1 fruit fly cellular context compared by ENCODE assay signal in the genomic region with DNA sequence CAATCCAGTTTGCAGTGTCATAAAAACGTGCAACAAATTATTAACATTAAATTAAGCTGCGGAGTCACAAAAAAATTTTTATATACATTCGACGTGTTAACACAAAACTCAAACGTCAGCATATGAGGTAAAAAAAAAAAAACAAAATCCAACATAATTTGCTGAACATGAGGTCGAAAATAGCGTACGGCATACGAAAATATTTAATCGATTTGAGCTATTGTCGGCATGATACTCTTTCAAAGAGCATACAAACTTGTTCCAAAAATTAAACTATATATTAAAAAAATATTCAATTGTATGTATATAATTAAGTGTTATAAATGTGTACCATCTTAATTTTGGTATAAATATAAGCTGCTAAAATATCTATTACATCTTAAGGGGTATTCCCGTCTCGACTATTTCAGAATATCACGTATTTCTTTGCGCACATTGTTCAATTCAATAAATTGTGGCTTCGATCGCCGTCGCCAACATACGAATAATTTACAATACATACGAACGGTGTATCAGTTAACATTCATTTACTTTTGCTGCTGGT.
TF ChIP-seq lines count a peak whose summit lies in the region.

No protein-coding gene starts in this region.

TF ChIP-seq in whole organism, embryonic, 481 proteins besides CTCF, POLR2A, EP300 and RAD21 (continued from another document and continues in another):
- peak; percentile 80 for TF ChIP-seq gem (tag; optimal IDR thresholded peaks at IDR 0.05; lab: Kevin White, UChicago)
- TF ChIP-seq CG17912 (GFP tag; optimal IDR thresholded peaks at IDR 0.05; lab: Kevin White, UChicago), result no peak
- peak; percentile 42 for TF ChIP-seq CG10209 (GFP tag; optimal IDR thresholded peaks at IDR 0.05; lab: Kevin White, UChicago)
- TF ChIP-seq CG18011 (GFP tag; optimal IDR thresholded peaks at IDR 0.05; lab: Kevin White, UChicago), result no peak
- TF ChIP-seq CG14050 (GFP tag; IDR thresholded peaks at IDR 0.05; lab: Robert Waterston, UW), result 0 out of 3 replicates have a peak, but pooled peaks have one; percentile 20
- TF ChIP-seq ac (GFP tag; optimal IDR thresholded peaks at IDR 0.05; lab: Kevin White, UChicago), result no peak
- TF ChIP-seq CG15073 (GFP tag; optimal IDR thresholded peaks at IDR 0.05; lab: Kevin White, UChicago), result no peak
- TF ChIP-seq sqz (GFP tag; optimal IDR thresholded peaks at IDR 0.05; lab: Kevin White, UChicago), result no peak
- no peak for TF ChIP-seq CG1024 (GFP tag; IDR thresholded peaks at IDR 0.05; lab: Robert Waterston, UW)
- no peak for TF ChIP-seq Bteb2 (GFP tag; optimal IDR thresholded peaks at IDR 0.05; lab: Kevin White, UChicago)
- peak; percentile 39 for TF ChIP-seq ind (GFP tag; optimal IDR thresholded peaks at IDR 0.05; lab: Kevin White, UChicago)
- TF ChIP-seq CG10979 (tag; optimal IDR thresholded peaks at IDR 0.05; lab: Kevin White, UChicago), result peak; percentile 18
- peak; percentile 57 for TF ChIP-seq Oli (tag; optimal IDR thresholded peaks at IDR 0.05; lab: Kevin White, UChicago)
- peak; percentile 34; the same call in 1 of the 2 replicates for TF ChIP-seq HLH3B (GFP tag; IDR thresholded peaks at IDR 0.05; lab: Robert Waterston, UW)
- TF ChIP-seq lmd (GFP tag; IDR thresholded peaks at IDR 0.05; lab: Robert Waterston, UW), result peak; percentile 63
- TF ChIP-seq tin (GFP tag; optimal IDR thresholded peaks at IDR 0.05; lab: Kevin White, UChicago), result no peak
- no peak for TF ChIP-seq CG14860 (GFP tag; IDR thresholded peaks at IDR 0.05; lab: Robert Waterston, UW; ENCODE audit: partially characterized antibody)
- TF ChIP-seq gce (GFP tag; IDR thresholded peaks at IDR 0.05; lab: Robert Waterston, UW), result no peak
- TF ChIP-seq CG43689 (GFP tag; IDR thresholded peaks at IDR 0.05; lab: Robert Waterston, UW), result 0 out of 2 replicates have a peak, but pooled peaks have one; percentile 13
- TF ChIP-seq CG10267 (tag; optimal IDR thresholded peaks at IDR 0.05; lab: Kevin White, UChicago), result peak; percentile 37
- no peak for TF ChIP-seq CG6813 (GFP tag; optimal IDR thresholded peaks at IDR 0.05; lab: Kevin White, UChicago)
- TF ChIP-seq CG6683 (GFP tag; optimal IDR thresholded peaks at IDR 0.05; lab: Kevin White, UChicago), result no peak
- peak; percentile 65 for TF ChIP-seq CG31441 (GFP tag; IDR thresholded peaks at IDR 0.05; lab: Robert Waterston, UW)
- peak; percentile 71 for TF ChIP-seq unpg (GFP tag; optimal IDR thresholded peaks at IDR 0.05; lab: Kevin White, UChicago)
- TF ChIP-seq CG1647 (GFP tag; optimal IDR thresholded peaks at IDR 0.05; lab: Kevin White, UChicago), result no peak
- 0 out of 2 replicates have a peak, but pooled peaks have one; percentile 32 for TF ChIP-seq CG11696 (GFP tag; IDR thresholded peaks at IDR 0.05; lab: Robert Waterston, UW)
- TF ChIP-seq CG4360 (GFP tag; IDR thresholded peaks at IDR 0.05; lab: Robert Waterston, UW), result no peak
- peak; percentile 61 for TF ChIP-seq CG8924 (tag; optimal IDR thresholded peaks at IDR 0.05; lab: Kevin White, UChicago)
- 0 out of 2 replicates have a peak, but pooled peaks have one; percentile 22 for TF ChIP-seq CG7372 (GFP tag; IDR thresholded peaks at IDR 0.05; lab: Robert Waterston, UW)
- no peak for TF ChIP-seq Mrtf (GFP tag; IDR thresholded peaks at IDR 0.05; lab: Robert Waterston, UW)
- 0 out of 2 replicates have a peak, but pooled peaks have one; percentile 11 for TF ChIP-seq gsb (GFP tag; IDR thresholded peaks at IDR 0.05; lab: Robert Waterston, UW)
- TF ChIP-seq CG9727 (GFP tag; optimal IDR thresholded peaks at IDR 0.05; lab: Kevin White, UChicago), result peak; percentile 15
- TF ChIP-seq Lim3 (GFP tag; IDR thresholded peaks at IDR 0.05; lab: Robert Waterston, UW), result peak; percentile 41; the same call in 1 of the 2 replicates
- peak; percentile 64; the same call in 1 of the 2 replicates for TF ChIP-seq CG32532 (GFP tag; IDR thresholded peaks at IDR 0.05; lab: Robert Waterston, UW)
- no peak for TF ChIP-seq CG4854 (GFP tag; optimal IDR thresholded peaks at IDR 0.05; lab: Kevin White, UChicago)
- no peak for TF ChIP-seq CG8359 (GFP tag; optimal IDR thresholded peaks at IDR 0.05; lab: Kevin White, UChicago; ENCODE audit: borderline replicate concordance)
- TF ChIP-seq NC2α (GFP tag; optimal IDR thresholded peaks at IDR 0.05; lab: Kevin White, UChicago), result no peak
- TF ChIP-seq Dek (tag; optimal IDR thresholded peaks at IDR 0.05; lab: Kevin White, UChicago), result peak; percentile 43
- TF ChIP-seq CG3281 (GFP tag; optimal IDR thresholded peaks at IDR 0.05; lab: Kevin White, UChicago), result peak; percentile 17
- no peak for TF ChIP-seq Max (GFP tag; optimal IDR thresholded peaks at IDR 0.05; lab: Kevin White, UChicago)
- no peak for TF ChIP-seq Dip3 (GFP tag; optimal IDR thresholded peaks at IDR 0.05; lab: Kevin White, UChicago)
- no peak for TF ChIP-seq CG33557 (GFP tag; optimal IDR thresholded peaks at IDR 0.05; lab: Kevin White, UChicago)
- peak; percentile 43 for TF ChIP-seq E2f1 (GFP tag; IDR thresholded peaks at IDR 0.05; lab: Robert Waterston, UW)
- TF ChIP-seq Rfx (GFP tag; IDR thresholded peaks at IDR 0.05; lab: Robert Waterston, UW), result peak; percentile 75
- TF ChIP-seq gt (GFP tag; IDR thresholded peaks at IDR 0.05; lab: Robert Waterston, UW), result no peak
- TF ChIP-seq CG11504 (tag; optimal IDR thresholded peaks at IDR 0.05; lab: Kevin White, UChicago), result peak; percentile 76
- peak; percentile 8 for TF ChIP-seq CG12155 (GFP tag; optimal IDR thresholded peaks at IDR 0.05; lab: Kevin White, UChicago)
- TF ChIP-seq bcd (GFP tag; optimal IDR thresholded peaks at IDR 0.05; lab: Kevin White, UChicago), result peak; percentile 34
- TF ChIP-seq dysf (GFP tag; IDR thresholded peaks at IDR 0.05; lab: Robert Waterston, UW), result peak; percentile 75
- peak; percentile 59 for TF ChIP-seq CG13424 (tag; optimal IDR thresholded peaks at IDR 0.05; lab: Kevin White, UChicago)
- TF ChIP-seq CG9817 (tag; optimal IDR thresholded peaks at IDR 0.05; lab: Kevin White, UChicago), result peak; percentile 25
- peak; percentile 28; the same call in 1 of the 2 replicates for TF ChIP-seq ttk (GFP tag; IDR thresholded peaks at IDR 0.05; lab: Robert Waterston, UW)
- 0 out of 2 replicates have a peak, but pooled peaks have one; percentile 23 for TF ChIP-seq ssp (GFP tag; IDR thresholded peaks at IDR 0.05; lab: Robert Waterston, UW)
- peak; percentile 37 for TF ChIP-seq HHEX (GFP tag; optimal IDR thresholded peaks at IDR 0.05; lab: Kevin White, UChicago)
- no peak for TF ChIP-seq pan (optimal IDR thresholded peaks at IDR 0.05; lab: Kevin White, UChicago)
- peak in 1 of 2 experiments; percentile 77 for TF ChIP-seq pan (GFP tag; optimal IDR thresholded peaks at IDR 0.05 in 1 of 2, IDR thresholded peaks at IDR 0.05 in 1 of 2)
- peak; percentile 60 for TF ChIP-seq Fer3 (tag; optimal IDR thresholded peaks at IDR 0.05; lab: Kevin White, UChicago)
- TF ChIP-seq maf-S (GFP tag; optimal IDR thresholded peaks at IDR 0.05; lab: Kevin White, UChicago), result no peak
- no peak for TF ChIP-seq CG3407 (GFP tag; optimal IDR thresholded peaks at IDR 0.05; lab: Kevin White, UChicago)
- peak; percentile 76 for TF ChIP-seq slbo (GFP tag; IDR thresholded peaks at IDR 0.05; lab: Robert Waterston, UW)
- TF ChIP-seq ewg (GFP tag; optimal IDR thresholded peaks at IDR 0.05; lab: Kevin White, UChicago), result no peak
- peak; percentile 65 for TF ChIP-seq CoRest (tag; optimal IDR thresholded peaks at IDR 0.05; lab: Kevin White, UChicago)
- 0 out of 3 replicates have a peak, but pooled peaks have one; percentile 31 for TF ChIP-seq ase (GFP tag; IDR thresholded peaks at IDR 0.05; lab: Robert Waterston, UW)
- peak; percentile 49 for TF ChIP-seq B-H1 (GFP tag; IDR thresholded peaks at IDR 0.05; lab: Robert Waterston, UW)
- peak; percentile 35 for TF ChIP-seq CG30403 (GFP tag; optimal IDR thresholded peaks at IDR 0.05; lab: Kevin White, UChicago)
- no peak for TF ChIP-seq ken (GFP tag; IDR thresholded peaks at IDR 0.05; lab: Robert Waterston, UW)
- TF ChIP-seq cwo (GFP tag; optimal IDR thresholded peaks at IDR 0.05; lab: Kevin White, UChicago), result peak; percentile 46
- TF ChIP-seq hth (optimal IDR thresholded peaks at IDR 0.05; lab: Kevin White, UChicago), result no peak
- TF ChIP-seq MBD-R2 (GFP tag; IDR thresholded peaks at IDR 0.05; lab: Robert Waterston, UW), result peak; percentile 31; the same call in 1 of the 2 replicates
- peak; percentile 28 for TF ChIP-seq CG2120 (GFP tag; optimal IDR thresholded peaks at IDR 0.05; lab: Kevin White, UChicago)
- TF ChIP-seq CG17385 (GFP tag; optimal IDR thresholded peaks at IDR 0.05; lab: Kevin White, UChicago), result peak; percentile 47
- peak; percentile 35 for TF ChIP-seq Abd-B (GFP tag; optimal IDR thresholded peaks at IDR 0.05; lab: Kevin White, UChicago)
- no peak for TF ChIP-seq Bgb (GFP tag; IDR thresholded peaks at IDR 0.05; lab: Robert Waterston, UW; ENCODE audit: partially characterized antibody)
- peak; percentile 38 for TF ChIP-seq CG12769 (tag; optimal IDR thresholded peaks at IDR 0.05; lab: Kevin White, UChicago)
- peak; percentile 84 for TF ChIP-seq D19A (tag; optimal IDR thresholded peaks at IDR 0.05; lab: Kevin White, UChicago)
- TF ChIP-seq E2f2 (GFP tag; IDR thresholded peaks at IDR 0.05; lab: Robert Waterston, UW), result peak; percentile 43; the same call in 1 of the 2 replicates
- TF ChIP-seq nom (GFP tag; optimal IDR thresholded peaks at IDR 0.05; lab: Kevin White, UChicago), result no peak
- no peak for TF ChIP-seq Chrac-16 (GFP tag; optimal IDR thresholded peaks at IDR 0.05; lab: Kevin White, UChicago)
- peak; percentile 13 for TF ChIP-seq CG15514 (GFP tag; optimal IDR thresholded peaks at IDR 0.05; lab: Kevin White, UChicago)
- peak; percentile 47; the same call in 1 of the 2 replicates for TF ChIP-seq sisA (GFP tag; IDR thresholded peaks at IDR 0.05; lab: Robert Waterston, UW)
- TF ChIP-seq grau (tag; optimal IDR thresholded peaks at IDR 0.05; lab: Kevin White, UChicago), result peak; percentile 67
- peak; percentile 62 for TF ChIP-seq dmrt99B (tag; optimal IDR thresholded peaks at IDR 0.05; lab: Kevin White, UChicago)
- TF ChIP-seq fd96Cb (tag; optimal IDR thresholded peaks at IDR 0.05; lab: Kevin White, UChicago), result peak; percentile 36
- TF ChIP-seq Ptx1 (GFP tag; IDR thresholded peaks at IDR 0.05; lab: Robert Waterston, UW), result peak; percentile 71
- no peak for TF ChIP-seq Bdp1 (GFP tag; optimal IDR thresholded peaks at IDR 0.05; lab: Kevin White, UChicago)
- TF ChIP-seq hkb (optimal IDR thresholded peaks at IDR 0.05; lab: Kevin White, UChicago), result no peak
- peak; percentile 63; the same call in 1 of the 2 replicates for TF ChIP-seq hkb (GFP tag; IDR thresholded peaks at IDR 0.05; lab: Robert Waterston, UW)
- TF ChIP-seq H2.0 (GFP tag; IDR thresholded peaks at IDR 0.05; lab: Robert Waterston, UW), result peak; percentile 47
- TF ChIP-seq CG15011 (GFP tag; optimal IDR thresholded peaks at IDR 0.05; lab: Kevin White, UChicago), result peak; percentile 29
- TF ChIP-seq row (GFP tag; IDR thresholded peaks at IDR 0.05; lab: Robert Waterston, UW), result peak; percentile 81
- TF ChIP-seq Hr3 (GFP tag; optimal IDR thresholded peaks at IDR 0.05; lab: Kevin White, UChicago), result peak; percentile 30
- TF ChIP-seq Aef1 (GFP tag; IDR thresholded peaks at IDR 0.05; lab: Robert Waterston, UW), result peak; percentile 42; the same call in 1 of the 3 replicates
- TF ChIP-seq CG12391 (tag; optimal IDR thresholded peaks at IDR 0.05; lab: Kevin White, UChicago), result peak; percentile 68
- no peak for TF ChIP-seq gcm (GFP tag; optimal IDR thresholded peaks at IDR 0.05; lab: Kevin White, UChicago)
- TF ChIP-seq CG12659 (GFP tag; optimal IDR thresholded peaks at IDR 0.05; lab: Kevin White, UChicago), result peak; percentile 39
- TF ChIP-seq CG2889 (GFP tag; IDR thresholded peaks at IDR 0.05; lab: Robert Waterston, UW), result no peak
- TF ChIP-seq fru (optimal IDR thresholded peaks at IDR 0.05; lab: Kevin White, UChicago), result no peak
- peak; percentile 51 for TF ChIP-seq fd3F (GFP tag; optimal IDR thresholded peaks at IDR 0.05; lab: Kevin White, UChicago)
- 0 out of 2 replicates have a peak, but pooled peaks have one; percentile 46 for TF ChIP-seq sob (GFP tag; IDR thresholded peaks at IDR 0.05; lab: Robert Waterston, UW)
- no peak for TF ChIP-seq CG30431 (GFP tag; optimal IDR thresholded peaks at IDR 0.05; lab: Kevin White, UChicago)
- no peak for TF ChIP-seq CG17612 (GFP tag; IDR thresholded peaks at IDR 0.05; lab: Robert Waterston, UW)
- no peak for TF ChIP-seq Side (GFP tag; optimal IDR thresholded peaks at IDR 0.05; lab: Kevin White, UChicago)
- no peak for TF ChIP-seq CG3995 (GFP tag; optimal IDR thresholded peaks at IDR 0.05; lab: Kevin White, UChicago)
- TF ChIP-seq CG3838 (GFP tag; optimal IDR thresholded peaks at IDR 0.05; lab: Kevin White, UChicago), result no peak
- peak; percentile 61; the same call in 2 of the 3 replicates for TF ChIP-seq CG11695 (GFP tag; IDR thresholded peaks at IDR 0.05; lab: Robert Waterston, UW)
- TF ChIP-seq BtbVII (GFP tag; optimal IDR thresholded peaks at IDR 0.05; lab: Kevin White, UChicago), result peak; percentile 13
- peak; percentile 57 for TF ChIP-seq esg (GFP tag; conservative IDR thresholded peaks at IDR 0.05; lab: Robert Waterston, UW)
- TF ChIP-seq org-1 (GFP tag; optimal IDR thresholded peaks at IDR 0.05; lab: Kevin White, UChicago), result no peak
- TF ChIP-seq bsh (GFP tag; optimal IDR thresholded peaks at IDR 0.05; lab: Kevin White, UChicago), result peak in 1 of 2 experiments; percentile 48
- TF ChIP-seq CG15269 (tag; optimal IDR thresholded peaks at IDR 0.05; lab: Kevin White, UChicago), result peak; percentile 77
- peak; percentile 57 for TF ChIP-seq CG18599 (GFP tag; optimal IDR thresholded peaks at IDR 0.05; lab: Kevin White, UChicago)
- peak; percentile 75 for TF ChIP-seq CG2678 (tag; optimal IDR thresholded peaks at IDR 0.05; lab: Kevin White, UChicago)
- peak; percentile 61 for TF ChIP-seq CG7839 (tag; optimal IDR thresholded peaks at IDR 0.05; lab: Kevin White, UChicago)
- peak; percentile 19 for TF ChIP-seq CrebB (tag; optimal IDR thresholded peaks at IDR 0.05; lab: Kevin White, UChicago)
- peak; percentile 47; the same call in 1 of the 2 replicates for TF ChIP-seq ap (GFP tag; IDR thresholded peaks at IDR 0.05; lab: Robert Waterston, UW)
- no peak for TF ChIP-seq Trl (optimal IDR thresholded peaks at IDR 0.05; lab: Kevin White, UChicago)
- no peak for TF ChIP-seq Trl (GFP tag; optimal IDR thresholded peaks at IDR 0.05; lab: Kevin White, UChicago)
- no peak for TF ChIP-seq unc-4 (GFP tag; IDR thresholded peaks at IDR 0.05; lab: Robert Waterston, UW; ENCODE audit: partially characterized antibody)
- peak; percentile 42; the same call in 1 of the 3 replicates for TF ChIP-seq zfh1 (GFP tag; IDR thresholded peaks at IDR 0.05; lab: Robert Waterston, UW)
- TF ChIP-seq CG14710 (tag; optimal IDR thresholded peaks at IDR 0.05; lab: Kevin White, UChicago), result no peak
- no peak for TF ChIP-seq CG34376 (GFP tag; optimal IDR thresholded peaks at IDR 0.05; lab: Kevin White, UChicago)
- peak; percentile 28 for TF ChIP-seq Deaf1 (tag; optimal IDR thresholded peaks at IDR 0.05; lab: Kevin White, UChicago)
- TF ChIP-seq en (GFP tag; optimal IDR thresholded peaks at IDR 0.05; lab: Kevin White, UChicago), result no peak
